Fruit fly (Drosophila melanogaster): ENCODE results near the gene Dnaaf4.

- TF ChIP-seq Sin3A (optimal IDR thresholded peaks at IDR 0.05) (no peak), Myc (optimal IDR thresholded peaks at IDR 0.05) (no peak), h (optimal IDR thresholded peaks at IDR 0.05) (no peak)
Observed at dm6 chr2L:11073947-11074346, 47.6 kb downstream of the Dnaaf4 start.

Measured in Kc167 (cell line).